Worm (Caenorhabditis elegans) whole organism, late embryonic: ENCODE data around the gene cft-1.

Source experiments
- C08G9.2 ChIP-seq: sonication (generic microtip); optimal IDR thresholded peaks from 2 replicates; lab custom pipeline; 2016; ENCODE audit warnings: mild to moderate bottlenecking, missing genetic modification characterization, moderate library complexity, missing compliant biosample characterization
- K09A11.1 ChIP-seq: sonication (generic microtip); optimal IDR thresholded peaks from 2 replicates; lab custom pipeline; 2017; ENCODE audit warnings: antibody characterized with exemption, mild to moderate bottlenecking, missing genetic modification characterization, missing compliant biosample characterization; ENCODE audit not compliant: insufficient read depth
- ceh-14 ChIP-seq: sonication (generic microtip); optimal IDR thresholded peaks from 2 replicates; lab custom pipeline; 2016; ENCODE audit warnings: missing genotype, missing genetic modification characterization, missing compliant biosample characterization
- ceh-18 ChIP-seq: sonication (generic microtip); optimal IDR thresholded peaks from 2 replicates; lab custom pipeline; 2016; ENCODE audit warnings: missing genetic modification characterization, missing compliant biosample characterization
- elt-2 ChIP-seq: sonication (generic microtip); optimal IDR thresholded peaks from 2 replicates; lab custom pipeline; 2016; ENCODE audit warnings: missing genetic modification reagents, missing genetic modification characterization, missing compliant biosample characterization
- fkh-10 ChIP-seq: fragments of 150-350 bp; optimal IDR thresholded peaks from 2 replicates; lab custom pipeline; 2014; ENCODE audit warnings: missing biosample characterization, missing genetic modification reagents, missing genetic modification characterization
- nfya-1 ChIP-seq: sonication (generic microtip); optimal IDR thresholded peaks from 2 replicates; lab custom pipeline; 2017; ENCODE audit warnings: missing genetic modification characterization, mild to moderate bottlenecking, missing compliant biosample characterization, antibody characterized with exemption, moderate library complexity
- rnt-1 ChIP-seq: sonication (generic microtip); optimal IDR thresholded peaks from 2 replicates; lab custom pipeline; 2016; ENCODE audit warnings: missing genetic modification characterization, missing compliant biosample characterization
- sdc-2 ChIP-seq: sonication (generic microtip); optimal IDR thresholded peaks from 2 replicates; lab custom pipeline; 2016; ENCODE audit warnings: missing genotype, missing genetic modification characterization, missing compliant biosample characterization

DNA sequence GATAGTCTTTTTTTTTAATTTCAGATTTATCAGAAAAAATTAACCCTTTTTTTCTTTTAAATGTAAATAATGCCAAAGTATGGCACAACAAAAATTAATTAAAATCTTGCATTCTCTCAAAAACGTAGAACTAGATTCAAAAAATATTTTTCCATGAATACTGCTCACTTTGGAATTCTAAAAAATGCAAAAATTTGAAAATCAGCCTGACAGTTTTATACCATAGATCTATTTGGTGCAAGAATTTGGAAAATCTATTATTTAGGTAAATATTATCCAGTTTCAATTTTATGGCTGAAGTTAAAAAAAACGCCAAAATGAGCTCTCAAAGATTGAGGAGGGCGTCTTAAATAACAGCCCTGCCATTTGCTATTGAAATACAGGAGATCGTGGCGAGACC lies 41.1 kb downstream of the cft-1 start:
- TF ChIP-seq elt-2 (tag; lab: Kevin White, UChicago), result no peak
- no peak for TF ChIP-seq nfya-1 (tag; lab: Kevin White, UChicago)
- no peak for TF ChIP-seq C08G9.2 (tag; lab: Kevin White, UChicago)
- TF ChIP-seq fkh-10 (GFP tag; lab: Kevin White, UChicago), result no peak
- TF ChIP-seq ceh-14 (tag; lab: Kevin White, UChicago), result no peak
- TF ChIP-seq rnt-1, result no peak
- no peak for TF ChIP-seq K09A11.1 (tag; lab: Kevin White, UChicago)
- TF ChIP-seq ceh-18 (tag; lab: Kevin White, UChicago), result no peak
- no peak for TF ChIP-seq sdc-2 (tag; lab: Kevin White, UChicago)
